Worm (Caenorhabditis elegans) whole organism, L4 larva: ENCODE data around the gene dnc-1.

Source experiments
- F44E2.7 ChIP-seq: fragments of 200-800 bp; sonication (Bioruptor generic); IDR thresholded peaks from 2 replicates; pipeline ENCODE4 v2.1.2; 2022; ENCODE audit warnings: missing genetic modification characterization, missing compliant biosample characterization
- ZK546.5 ChIP-seq, 2 experiments: sonication (generic microtip); optimal IDR thresholded peaks; 2 replicates each; lab custom pipeline; 2017; ENCODE audit warnings: missing biosample characterization in 2 of 2, missing genetic modification characterization in 2 of 2
- fos-1 ChIP-seq: fragments of 150-350 bp; optimal IDR thresholded peaks from 2 replicates; lab custom pipeline; 2014; ENCODE audit warnings: missing biosample characterization, missing genetic modification characterization
- unc-39 ChIP-seq: sonication (generic microtip); optimal IDR thresholded peaks from 2 replicates; lab custom pipeline; 2017; ENCODE audit warnings: missing biosample characterization, missing genetic modification characterization

DNA sequence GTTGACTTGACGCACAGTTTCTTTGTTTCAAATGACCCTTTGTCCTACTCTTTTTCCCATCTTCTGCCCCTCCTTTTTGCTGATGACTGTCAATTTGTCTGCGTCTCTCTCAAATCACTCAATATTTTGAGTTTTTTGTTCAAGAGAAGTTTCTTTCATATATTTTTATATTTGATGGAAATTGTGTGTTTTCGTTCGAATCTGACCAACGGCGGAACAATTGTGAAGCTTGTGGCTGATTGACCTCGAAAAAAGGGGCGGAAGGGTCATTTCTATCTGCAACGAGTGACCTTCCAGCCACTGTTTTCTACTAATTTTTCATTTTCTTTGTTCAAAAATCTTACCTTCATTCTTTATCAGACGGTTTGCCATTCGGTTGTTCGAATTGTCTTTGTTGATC is 45.6 kb upstream of the dnc-1 start:
- no peak for TF ChIP-seq ZK546.5 (tag; optimal IDR thresholded peaks at IDR 0.05; lab: Kevin White, UChicago)
- TF ChIP-seq unc-39 (tag; lab: Kevin White, UChicago), result no peak
- TF ChIP-seq fos-1 (tag; lab: Kevin White, UChicago), result no peak
- TF ChIP-seq F44E2.7 (GFP tag; lab: Robert Waterston, UW), result no peak
